Worm (Caenorhabditis elegans) whole organism, midembryonic: ENCODE measurements around the gene nono-1.

Source experiments
- T22C8.4 ChIP-seq: fragments of 200-800 bp; sonication (Bioruptor generic); IDR thresholded peaks from 2 replicates; pipeline ENCODE4 v1.3.6; 2022; ENCODE audit warnings: missing genetic modification characterization, missing compliant biosample characterization
- cog-1 ChIP-seq: sonication (generic microtip); optimal IDR thresholded peaks from 2 replicates; lab custom pipeline; 2016; ENCODE audit warnings: missing genetic modification characterization, missing compliant biosample characterization
- flt-1 ChIP-seq: fragments of 200-800 bp; sonication (Bioruptor generic); IDR thresholded peaks from 2 replicates; pipeline ENCODE4 v1.3.6; 2022; ENCODE audit warnings: missing genetic modification characterization, missing compliant biosample characterization
- klf-2 ChIP-seq: fragments of 200-800 bp; sonication (Bioruptor generic); conservative IDR thresholded peaks from 2 replicates; pipeline ENCODE4 v1.3.6; 2022; ENCODE audit warnings: missing genetic modification reagents, missing genetic modification characterization, missing compliant biosample characterization
- med-1 ChIP-seq: sonication (generic microtip); optimal IDR thresholded peaks from 2 replicates; lab custom pipeline; 2017; ENCODE audit warnings: missing genetic modification characterization, mild to moderate bottlenecking, missing compliant biosample characterization, antibody characterized with exemption, missing genetic modification reagents; ENCODE audit not compliant: insufficient read depth
- ztf-29 ChIP-seq: fragments of 200-800 bp; sonication (Bioruptor generic); IDR thresholded peaks from 2 replicates; pipeline ENCODE4 v1.3.6; 2022; ENCODE audit warnings: missing genetic modification reagents, missing genetic modification characterization, missing compliant biosample characterization

DNA sequence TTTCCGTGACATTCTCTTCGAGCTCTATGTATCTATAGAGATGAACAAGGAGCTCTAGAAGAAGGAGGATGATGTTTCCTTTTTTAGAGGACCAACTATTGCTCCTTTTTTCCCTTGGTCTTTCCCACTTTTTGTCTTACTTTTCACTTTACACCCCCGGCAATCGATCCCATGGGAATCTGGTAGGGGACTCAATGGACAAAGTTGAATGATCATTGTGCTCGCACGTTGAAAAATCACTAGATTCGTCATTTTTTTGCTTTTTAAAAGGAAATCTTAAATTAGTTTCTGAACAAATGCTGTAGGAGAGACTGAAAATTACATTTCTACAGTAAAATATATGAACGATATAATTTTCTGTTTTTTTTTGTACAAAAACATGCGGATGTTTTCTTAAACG lies 44.0 kb upstream of the nono-1 start:
- TF ChIP-seq T22C8.4 = no peak
- no peak for TF ChIP-seq med-1
- no peak for TF ChIP-seq klf-2 (GFP tag; lab: Robert Waterston, UW)
- TF ChIP-seq flt-1 = no peak
- no peak for TF ChIP-seq cog-1 (tag; lab: Kevin White, UChicago)
- TF ChIP-seq ztf-29 = no peak
